Fruit fly (Drosophila melanogaster) whole organism, embryonic: ENCODE results near the gene CG3071.

Experiments used
- ATbp ChIP-seq: fragments of 200-800 bp; sonication (Bioruptor generic); optimal IDR thresholded peaks from 2 replicates; lab custom pipeline; 2017; ENCODE audit warnings: missing biosample characterization, mild to moderate bottlenecking, missing genetic modification characterization, missing genetic modification reagents
- C15 ChIP-seq: fragments of 200-800 bp; sonication (Bioruptor generic); IDR thresholded peaks from 3 replicates; pipeline ENCODE4 v1.3.6; 2022; ENCODE audit warnings: missing biosample characterization, missing genetic modification characterization
- CG10366 ChIP-seq: fragments of 200-800 bp; sonication (Bioruptor generic); IDR thresholded peaks from 2 replicates; pipeline ENCODE4 v1.3.6; 2022; ENCODE audit warnings: missing biosample characterization, missing genetic modification characterization
- CG11695 ChIP-seq: fragments of 200-800 bp; sonication (Bioruptor generic); IDR thresholded peaks from 3 replicates; pipeline ENCODE4 v1.3.6; 2022; ENCODE audit warnings: missing biosample characterization, missing genetic modification characterization
- CG11723 ChIP-seq: fragments of 200-800 bp; sonication (Bioruptor generic); optimal IDR thresholded peaks from 2 replicates; lab custom pipeline; 2017; ENCODE audit warnings: missing biosample characterization, mild to moderate bottlenecking, missing genetic modification characterization
- CG12299 ChIP-seq: fragments of 200-800 bp; sonication (Bioruptor generic); optimal IDR thresholded peaks from 2 replicates; lab custom pipeline; 2018; ENCODE audit warnings: missing biosample characterization, mild to moderate bottlenecking, missing genetic modification characterization
- CG14667 ChIP-seq: fragments of 200-800 bp; sonication (Bioruptor generic); IDR thresholded peaks from 2 replicates; pipeline ENCODE4 v1.3.6; 2022; ENCODE audit warnings: missing biosample characterization, missing genetic modification characterization
- CG1647 ChIP-seq: fragments of 200-800 bp; sonication (Bioruptor generic); optimal IDR thresholded peaks from 3 replicates; lab custom pipeline; 2016; ENCODE audit warnings: missing biosample characterization, missing genetic modification characterization
- CG16815 ChIP-seq: fragments of 200-800 bp; sonication (Bioruptor generic); optimal IDR thresholded peaks from 3 replicates; lab custom pipeline; 2017; ENCODE audit warnings: missing biosample characterization, mild to moderate bottlenecking, missing genetic modification characterization
- CG18476 ChIP-seq: fragments of 200-800 bp; sonication (Bioruptor generic); optimal IDR thresholded peaks from 2 replicates; lab custom pipeline; 2016; ENCODE audit warnings: missing biosample characterization, mild to moderate bottlenecking, missing genetic modification characterization
- CG32532 ChIP-seq: fragments of 200-800 bp; sonication (Bioruptor generic); IDR thresholded peaks from 2 replicates; pipeline ENCODE4 v1.3.6; 2022; ENCODE audit warnings: missing biosample characterization, missing genetic modification characterization
- CG33557 ChIP-seq: fragments of 200-800 bp; sonication (Bioruptor generic); optimal IDR thresholded peaks from 2 replicates; lab custom pipeline; 2019; ENCODE audit warnings: missing biosample characterization, mild to moderate bottlenecking, missing genetic modification characterization, moderate library complexity
- CG3726 ChIP-seq: fragments of 200-800 bp; sonication (Bioruptor generic); IDR thresholded peaks from 3 replicates; pipeline ENCODE4, ENCODE4 v1.3.6; 2022; ENCODE audit warnings: missing biosample characterization, missing genetic modification characterization
- CG4328 ChIP-seq: fragments of 200-800 bp; sonication (Bioruptor generic); optimal IDR thresholded peaks from 3 replicates; lab custom pipeline; 2017; ENCODE audit warnings: missing biosample characterization, missing genetic modification reagents, missing genetic modification characterization
- CG6689 ChIP-seq: fragments of 200-800 bp; sonication (Bioruptor generic); IDR thresholded peaks from 2 replicates; pipeline ENCODE4 v1.3.6; 2022; ENCODE audit warnings: missing biosample characterization, missing genetic modification characterization
- CG9727 ChIP-seq: fragments of 200-800 bp; sonication (Bioruptor generic); optimal IDR thresholded peaks from 3 replicates; lab custom pipeline; 2017; ENCODE audit warnings: missing biosample characterization, mild to moderate bottlenecking, missing genetic modification characterization
- CHES-1-like ChIP-seq: fragments of 200-800 bp; sonication (Bioruptor generic); optimal IDR thresholded peaks from 2 replicates; lab custom pipeline; 2016; ENCODE audit warnings: missing biosample characterization, missing genetic modification characterization
- CrebB ChIP-seq: fragments of 200-800 bp; sonication (Bioruptor generic); optimal IDR thresholded peaks from 3 replicates; lab custom pipeline; 2018; ENCODE audit warnings: missing biosample characterization, mild to moderate bottlenecking, missing genetic modification characterization
- Dek ChIP-seq: fragments of 200-800 bp; sonication (Bioruptor generic); optimal IDR thresholded peaks from 3 replicates; lab custom pipeline; 2019; ENCODE audit warnings: missing biosample characterization, mild to moderate bottlenecking, missing genetic modification characterization, moderate library complexity
- HHEX ChIP-seq: fragments of 200-800 bp; sonication (Bioruptor generic); optimal IDR thresholded peaks from 3 replicates; lab custom pipeline; 2017; ENCODE audit warnings: missing biosample characterization, mild to moderate bottlenecking, missing genetic modification characterization, missing genetic modification reagents
- HLH54F ChIP-seq: fragments of 200-800 bp; sonication (Bioruptor generic); optimal IDR thresholded peaks from 3 replicates; lab custom pipeline; 2016; ENCODE audit warnings: missing biosample characterization, missing genetic modification characterization
- Jarid2 ChIP-seq: fragments of 200-800 bp; sonication (Bioruptor generic); optimal IDR thresholded peaks from 3 replicates; lab custom pipeline; 2017; ENCODE audit warnings: mild to moderate bottlenecking, missing biosample characterization, missing genetic modification reagents, missing genetic modification characterization
- Mad ChIP-seq: fragments of 200-800 bp; sonication (Bioruptor generic); optimal IDR thresholded peaks from 2 replicates; lab custom pipeline; 2016; ENCODE audit warnings: missing biosample characterization, missing genetic modification characterization
- NC2β ChIP-seq: fragments of 200-800 bp; sonication (Bioruptor generic); optimal IDR thresholded peaks from 2 replicates; lab custom pipeline; 2016; ENCODE audit warnings: missing biosample characterization, missing genetic modification characterization
- NFAT ChIP-seq: fragments of 200-800 bp; sonication (Bioruptor generic); IDR thresholded peaks from 2 replicates; pipeline ENCODE4 v1.3.6; 2022; ENCODE audit warnings: missing biosample characterization, missing genetic modification characterization
- Nf-YB ChIP-seq: fragments of 200-800 bp; sonication (Bioruptor generic); optimal IDR thresholded peaks from 3 replicates; lab custom pipeline; 2019; ENCODE audit warnings: missing biosample characterization, mild to moderate bottlenecking, missing genetic modification characterization, moderate library complexity
- Poxn ChIP-seq: fragments of 200-800 bp; sonication (Bioruptor generic); IDR thresholded peaks from 2 replicates; pipeline ENCODE4 v1.3.6; 2022; ENCODE audit warnings: missing biosample characterization, missing genetic modification characterization
- Taf1 ChIP-seq: fragments of 200-800 bp; sonication (Bioruptor generic); IDR thresholded peaks from 2 replicates; pipeline ENCODE4 v1.3.6; 2022; ENCODE audit warnings: missing biosample characterization, missing genetic modification characterization
- Trl ChIP-seq, 3 experiments: fragments of >200 bp in 2 of 3; fragments of 200-800 bp in 1 of 3; sonication (Bioruptor generic) in 1 of 3; optimal IDR thresholded peaks; 2 replicates in 1 of 3; 3 replicates in 2 of 3; lab custom pipeline; 2016 to 2017; ENCODE audit warnings: missing biosample characterization in 1 of 3, missing genetic modification characterization in 1 of 3
- ap ChIP-seq: fragments of 200-800 bp; sonication (Bioruptor generic); IDR thresholded peaks from 2 replicates; pipeline ENCODE4 v1.3.6; 2022; ENCODE audit warnings: missing biosample characterization, missing genetic modification characterization
- cas ChIP-seq: fragments of 200-800 bp; sonication (Bioruptor generic); IDR thresholded peaks from 2 replicates; pipeline ENCODE4 v1.3.6; 2022; ENCODE audit warnings: missing biosample characterization, missing genetic modification characterization
- caup ChIP-seq: fragments of 200-800 bp; sonication (Bioruptor generic); optimal IDR thresholded peaks from 3 replicates; lab custom pipeline; 2017; ENCODE audit warnings: missing biosample characterization, mild to moderate bottlenecking, missing genetic modification characterization, moderate library complexity; ENCODE audit not compliant: severe bottlenecking
- dysf ChIP-seq: fragments of 200-800 bp; sonication (Bioruptor generic); IDR thresholded peaks from 3 replicates; pipeline ENCODE4 v1.3.6; 2022; ENCODE audit warnings: missing biosample characterization, missing genetic modification characterization
- gfzf ChIP-seq: fragments of 200-800 bp; sonication (Bioruptor generic); optimal IDR thresholded peaks from 2 replicates; lab custom pipeline; 2016; ENCODE audit warnings: missing biosample characterization, mild to moderate bottlenecking, missing genetic modification characterization, moderate library complexity
- hbn ChIP-seq: fragments of 200-800 bp; sonication (Bioruptor generic); IDR thresholded peaks from 2 replicates; pipeline ENCODE4 v1.3.6; 2022; ENCODE audit warnings: missing biosample characterization, missing genetic modification characterization; ENCODE audit not compliant: partially characterized antibody
- lilli ChIP-seq: fragments of 200-800 bp; sonication (Bioruptor generic); optimal IDR thresholded peaks from 3 replicates; lab custom pipeline; 2016; ENCODE audit warnings: missing biosample characterization, missing genetic modification characterization
- prd ChIP-seq, 3 experiments: fragments of >200 bp in 2 of 3; fragments of 200-800 bp in 1 of 3; sonication (Bioruptor generic) in 1 of 3; optimal IDR thresholded peaks in 2 of 3; IDR thresholded peaks in 1 of 3; 2 replicates in 2 of 3; 3 replicates in 1 of 3; pipeline versions ENCODE4 v1.3.6 to Lab custom; 2017 to 2022; ENCODE audit warnings: missing biosample characterization in 1 of 3, missing genetic modification characterization in 1 of 3
- repo ChIP-seq: fragments of 200-800 bp; sonication (Bioruptor generic); optimal IDR thresholded peaks from 2 replicates; lab custom pipeline; 2016; ENCODE audit warnings: missing biosample characterization, missing genetic modification characterization
- sc ChIP-seq, 3 experiments: fragments of >200 bp in 2 of 3; fragments of 200-800 bp in 1 of 3; sonication (Bioruptor generic) in 1 of 3; optimal IDR thresholded peaks; 2 replicates in 2 of 3; 3 replicates in 1 of 3; lab custom pipeline; 2017; ENCODE audit warnings: mild to moderate bottlenecking in 1 of 3, missing biosample characterization in 1 of 3, missing genetic modification characterization in 1 of 3, missing genetic modification reagents in 1 of 3
- sna ChIP-seq: fragments of 200-800 bp; sonication (Bioruptor generic); IDR thresholded peaks from 2 replicates; pipeline ENCODE4 v1.3.6; 2022; ENCODE audit warnings: missing biosample characterization, missing genetic modification characterization; ENCODE audit not compliant: partially characterized antibody
- tap ChIP-seq: fragments of 200-800 bp; optimal IDR thresholded peaks from 3 replicates; lab custom pipeline; 2019; ENCODE audit warnings: missing biosample characterization, mild to moderate bottlenecking, missing genetic modification characterization, moderate library complexity
- tin ChIP-seq: fragments of 200-800 bp; sonication (Bioruptor generic); optimal IDR thresholded peaks from 3 replicates; lab custom pipeline; 2016; ENCODE audit warnings: missing biosample characterization, missing genetic modification characterization
- unc-4 ChIP-seq: fragments of 200-800 bp; sonication (Bioruptor generic); IDR thresholded peaks from 2 replicates; pipeline ENCODE4 v1.3.6; 2022; ENCODE audit warnings: missing biosample characterization, missing genetic modification characterization; ENCODE audit not compliant: partially characterized antibody
- wdn ChIP-seq: fragments of 200-800 bp; sonication (Bioruptor generic); IDR thresholded peaks from 2 replicates; pipeline ENCODE4 v1.3.6; 2022; ENCODE audit warnings: missing biosample characterization, missing genetic modification characterization
- zen ChIP-seq: fragments of 200-800 bp; sonication (Bioruptor generic); optimal IDR thresholded peaks from 3 replicates; lab custom pipeline; 2018; ENCODE audit warnings: missing biosample characterization, mild to moderate bottlenecking, missing genetic modification characterization, moderate library complexity
- zf30C ChIP-seq: fragments of 200-800 bp; sonication (Bioruptor generic); optimal IDR thresholded peaks from 3 replicates; lab custom pipeline; 2018; ENCODE audit warnings: missing biosample characterization, mild to moderate bottlenecking, missing genetic modification characterization
- zfh2 ChIP-seq: fragments of 200-800 bp; sonication (Bioruptor generic); optimal IDR thresholded peaks from 2 replicates; lab custom pipeline; 2016; ENCODE audit warnings: missing biosample characterization, missing genetic modification characterization

The CG3071 gene

DNA sequence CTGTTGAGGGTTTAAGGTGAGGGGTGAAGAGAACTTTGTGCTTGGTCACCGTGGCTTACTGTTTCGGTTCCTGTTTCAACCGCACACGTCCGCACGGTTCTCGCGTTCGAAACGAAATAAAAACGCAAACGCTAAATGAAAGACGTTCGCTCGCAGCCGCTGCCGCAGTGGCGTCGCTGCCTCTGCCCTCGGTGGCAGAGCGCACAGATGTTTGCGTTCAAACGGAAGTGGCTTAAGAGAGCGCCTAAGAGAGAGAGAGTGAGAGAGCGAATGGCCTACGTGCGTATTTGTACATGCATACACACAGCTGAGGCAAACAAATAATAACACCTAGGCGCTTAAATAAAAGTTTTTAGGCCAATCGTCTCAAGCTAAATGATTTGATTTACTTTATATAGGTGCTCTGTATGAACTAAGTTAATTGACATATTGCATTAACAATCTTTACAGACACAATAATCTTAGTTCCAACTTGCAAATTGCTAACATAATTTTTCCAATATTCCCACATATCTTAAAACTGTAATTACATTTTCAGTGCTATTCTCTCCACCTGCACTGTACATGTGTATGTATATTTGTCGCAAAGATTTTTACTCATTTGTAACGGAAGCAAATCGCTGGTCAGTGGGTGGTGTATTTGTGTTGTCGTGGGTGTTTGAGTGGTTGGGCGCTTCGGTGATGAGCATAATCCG lies 30.8 kb downstream of the CG3071 start, which contains the start of gene CG2865 (continued):
- TF ChIP-seq CG12299 (tag; lab: Kevin White, UChicago) (peak; percentile 96), ap (peak; percentile 79), repo (GFP tag; lab: Kevin White, UChicago) (peak; percentile 78), tap (peak; percentile 95), CG9727 (GFP tag; lab: Kevin White, UChicago) (peak; percentile 93), Poxn (GFP tag; lab: Robert Waterston, UW) (peak; percentile 26; the same call in 1 of the 2 replicates), CG4328 (GFP tag; lab: Kevin White, UChicago) (peak; percentile 95), HLH54F (GFP tag; lab: Kevin White, UChicago) (peak; percentile 92), CG1647 (peak; percentile 80), C15 (peak; percentile 60; the same call in 1 of the 3 replicates), lilli (GFP tag; lab: Kevin White, UChicago) (peak; percentile 94), Dek (tag; lab: Kevin White, UChicago) (peak; percentile 94), CG16815 (GFP tag; lab: Kevin White, UChicago) (peak; percentile 88), Mad (GFP tag; lab: Kevin White, UChicago) (peak; percentile 58), Taf1 (GFP tag; lab: Robert Waterston, UW) (peak; percentile 83), zf30C (GFP tag; lab: Kevin White, UChicago) (peak; percentile 36), NC2β (peak; percentile 82), hbn (GFP tag; lab: Robert Waterston, UW) (no peak), CG33557 (GFP tag; lab: Kevin White, UChicago) (peak; percentile 93), sc (optimal IDR thresholded peaks at IDR 0.05; lab: Kevin White, UChicago) (no peak), sc (GFP tag; optimal IDR thresholded peaks at IDR 0.05; lab: Kevin White, UChicago) (peak; percentile 87), zfh2 (GFP tag; lab: Kevin White, UChicago) (peak; percentile 88), CG3726 (GFP tag; lab: Robert Waterston, UW) (0 out of 3 replicates have a peak, but pooled peaks have one; percentile 63), caup (GFP tag; lab: Kevin White, UChicago) (peak; percentile 94), sna (GFP tag; lab: Robert Waterston, UW) (no peak), wdn (GFP tag; lab: Robert Waterston, UW) (peak; percentile 71), CrebB (peak; percentile 96), NFAT (GFP tag; lab: Robert Waterston, UW) (peak; percentile 63), CG11723 (GFP tag; lab: Kevin White, UChicago) (peak; percentile 88), zen (tag; lab: Kevin White, UChicago) (peak; percentile 91), unc-4 (GFP tag; lab: Robert Waterston, UW) (peak; percentile 45; the same call in 1 of the 2 replicates), Nf-YB (GFP tag; lab: Kevin White, UChicago) (peak; percentile 85), Jarid2 (GFP tag; lab: Kevin White, UChicago) (peak; percentile 93), cas (GFP tag; lab: Robert Waterston, UW) (peak; percentile 74), CHES-1-like (peak; percentile 96), tin (GFP tag; lab: Kevin White, UChicago) (peak; percentile 87), gfzf (GFP tag; lab: Kevin White, UChicago) (peak; percentile 6), CG32532 (GFP tag; lab: Robert Waterston, UW) (peak; percentile 91), CG14667 (peak; percentile 75), CG6689 (GFP tag; lab: Robert Waterston, UW) (peak; percentile 91), CG11695 (peak; percentile 93), CG10366 (peak; percentile 73), prd (optimal IDR thresholded peaks at IDR 0.05; lab: Kevin White, UChicago) (no peak), prd (GFP tag; IDR thresholded peaks at IDR 0.05; lab: Robert Waterston, UW) (peak; percentile 90), CG18476 (GFP tag; lab: Kevin White, UChicago) (peak; percentile 84), ATbp (peak; percentile 94), dysf (peak; percentile 95), Trl (optimal IDR thresholded peaks at IDR 0.05; lab: Kevin White, UChicago) (peak; percentile 91), Trl (GFP tag; optimal IDR thresholded peaks at IDR 0.05; lab: Kevin White, UChicago) (peak; percentile 91), HHEX (GFP tag; lab: Kevin White, UChicago) (peak; percentile 95)
